Fruit fly (Drosophila melanogaster) whole organism: Measurements from ENCODE around the gene Ist1.

Source experiments
- CG8478 ChIP-seq: fragments of >200 bp; optimal IDR thresholded peaks from 2 replicates; lab custom pipeline; 2018; ENCODE audit warnings: inconsistent platforms
- Dll ChIP-seq: fragments of >200 bp; optimal IDR thresholded peaks from 2 replicates; lab custom pipeline; 2017
- EcR ChIP-seq, 2 experiments: fragments of >200 bp; optimal IDR thresholded peaks; 2 replicates each; lab custom pipeline; 2017; ENCODE audit warnings: missing biosample characterization in 2 of 2, missing genetic modification characterization in 2 of 2, missing genetic modification reagents in 2 of 2
- pan ChIP-seq: fragments of >200 bp; optimal IDR thresholded peaks from 2 replicates; lab custom pipeline; 2017
- psq ChIP-seq: fragments of >200 bp; optimal IDR thresholded peaks from 2 replicates; lab custom pipeline; 2017
- usp ChIP-seq: fragments of >200 bp; optimal IDR thresholded peaks from 2 replicates; lab custom pipeline; 2017; ENCODE audit warnings: missing biosample characterization, missing genetic modification characterization, mixed read lengths

DNA sequence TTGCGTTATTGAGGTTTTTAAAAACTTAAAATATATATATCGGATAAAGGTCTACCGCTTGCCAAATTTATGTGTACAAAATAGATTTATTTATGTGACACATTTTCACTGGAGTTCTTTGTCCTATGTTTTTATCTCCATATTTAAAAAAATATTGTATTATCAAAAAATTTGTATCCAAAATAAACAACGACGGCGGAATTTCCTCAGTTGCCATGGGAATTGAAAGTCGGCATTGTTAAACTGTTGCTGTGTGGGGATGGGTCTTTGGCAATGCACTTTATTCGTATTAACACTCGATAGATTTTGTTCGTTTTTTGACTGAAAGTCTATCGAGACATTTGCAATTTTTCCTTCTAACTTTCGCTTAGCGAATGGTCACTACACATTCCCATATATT is 6.8 kb upstream of the Ist1 start, which contains the start of gene Rsph3:
- TF ChIP-seq usp (GFP tag; lab: Kevin White, UChicago): no peak
- TF ChIP-seq pan (lab: Kevin White, UChicago): no peak
- no peak for TF ChIP-seq CG8478 (lab: Kevin White, UChicago)
- no peak for TF ChIP-seq Dll (lab: Kevin White, UChicago)
- TF ChIP-seq psq (lab: Kevin White, UChicago): no peak
- TF ChIP-seq EcR (GFP tag; optimal IDR thresholded peaks at IDR 0.05; lab: Kevin White, UChicago): no peak
